Fruit fly (Drosophila melanogaster) whole organism, prepupa: ENCODE data around the gene mTerf3.
A peak's percentile ranks its signal among the peaks of the same experiment; 100 is the strongest.

Experiments used
- Blimp-1 ChIP-seq: fragments of 200-800 bp; sonication (Bioruptor generic); optimal IDR thresholded peaks from 3 replicates; lab custom pipeline; 2017; ENCODE audit warnings: missing biosample characterization, missing genetic modification characterization, mild to moderate bottlenecking, moderate library complexity, missing genetic modification reagents
- CG11294 ChIP-seq: fragments of 200-800 bp; sonication (Bioruptor generic); IDR thresholded peaks from 2 replicates; pipeline ENCODE4 v1.3.6; 2022; ENCODE audit warnings: missing biosample characterization, missing genetic modification characterization
- CG11902 ChIP-seq: fragments of 200-800 bp; sonication (Bioruptor generic); optimal IDR thresholded peaks from 3 replicates; lab custom pipeline; 2016; ENCODE audit warnings: missing biosample characterization, missing genetic modification characterization
- CG15336 ChIP-seq: fragments of 200-800 bp; sonication (Bioruptor generic); IDR thresholded peaks from 2 replicates; pipeline ENCODE4 v1.3.6; 2022; ENCODE audit warnings: missing biosample characterization, missing genetic modification characterization
- CG1621 ChIP-seq: fragments of 200-800 bp; sonication (Bioruptor generic); optimal IDR thresholded peaks from 3 replicates; lab custom pipeline; 2018; ENCODE audit warnings: missing biosample characterization, mild to moderate bottlenecking, missing genetic modification characterization
- CG3032 ChIP-seq: fragments of 200-800 bp; optimal IDR thresholded peaks from 2 replicates; lab custom pipeline; 2019; ENCODE audit warnings: missing biosample characterization, mild to moderate bottlenecking, missing genetic modification characterization, moderate library complexity
- CG32006 ChIP-seq: fragments of 200-800 bp; sonication (Bioruptor generic); optimal IDR thresholded peaks from 3 replicates; lab custom pipeline; 2017; ENCODE audit warnings: missing biosample characterization, mild to moderate bottlenecking, missing genetic modification characterization
- CG34406 ChIP-seq: fragments of 200-800 bp; sonication (Bioruptor generic); optimal IDR thresholded peaks from 3 replicates; lab custom pipeline; 2016; ENCODE audit warnings: missing biosample characterization, missing genetic modification characterization
- CG4318 ChIP-seq: fragments of 200-800 bp; sonication (Bioruptor generic); optimal IDR thresholded peaks from 3 replicates; lab custom pipeline; 2017; ENCODE audit warnings: missing biosample characterization, mild to moderate bottlenecking, missing genetic modification characterization
- CG6276 ChIP-seq: fragments of 200-800 bp; sonication (Bioruptor generic); optimal IDR thresholded peaks from 2 replicates; lab custom pipeline; 2017; ENCODE audit warnings: missing biosample characterization, mild to moderate bottlenecking, missing genetic modification characterization
- CG6854 ChIP-seq: fragments of 200-800 bp; sonication (Bioruptor generic); optimal IDR thresholded peaks from 2 replicates; lab custom pipeline; 2017; ENCODE audit warnings: missing biosample characterization, mild to moderate bottlenecking, missing genetic modification characterization
- CG7368 ChIP-seq: fragments of 200-800 bp; sonication (Bioruptor generic); optimal IDR thresholded peaks from 3 replicates; lab custom pipeline; 2016; ENCODE audit warnings: missing biosample characterization, missing genetic modification characterization
- CG8119 ChIP-seq: fragments of 200-800 bp; sonication (Bioruptor generic); IDR thresholded peaks from 3 replicates; pipeline ENCODE4 v1.3.6; 2022; ENCODE audit warnings: missing biosample characterization, missing genetic modification characterization
- Eip78C ChIP-seq: fragments of 200-800 bp; sonication (Bioruptor generic); peaks from one replicate; lab custom pipeline; 2016; ENCODE audit warnings: missing biosample characterization, missing genetic modification characterization
- Eip93F ChIP-seq: fragments of 200-800 bp; sonication (Bioruptor generic); optimal IDR thresholded peaks from 2 replicates; lab custom pipeline; 2016; ENCODE audit warnings: missing biosample characterization, mild to moderate bottlenecking, missing genetic modification characterization
- Ets21C ChIP-seq: fragments of 200-800 bp; sonication (Bioruptor generic); optimal IDR thresholded peaks from 3 replicates; lab custom pipeline; 2016; ENCODE audit warnings: missing biosample characterization, missing genetic modification characterization
- Ets96B ChIP-seq: fragments of 200-800 bp; optimal IDR thresholded peaks from 2 replicates; lab custom pipeline; 2019; ENCODE audit warnings: missing biosample characterization, mild to moderate bottlenecking, missing genetic modification characterization, moderate library complexity
- Hr39 ChIP-seq: fragments of 200-800 bp; sonication (Bioruptor generic); optimal IDR thresholded peaks from 2 replicates; lab custom pipeline; 2016; ENCODE audit warnings: missing biosample characterization, missing genetic modification characterization
- Hr4 ChIP-seq: fragments of 200-800 bp; sonication (Bioruptor generic); optimal IDR thresholded peaks from 3 replicates; lab custom pipeline; 2016; ENCODE audit warnings: missing biosample characterization, missing genetic modification characterization
- Lpt ChIP-seq: fragments of 200-800 bp; sonication (Bioruptor generic); optimal IDR thresholded peaks from 3 replicates; lab custom pipeline; 2016; ENCODE audit warnings: missing biosample characterization, missing genetic modification characterization
- Met ChIP-seq: fragments of 200-800 bp; sonication (Bioruptor generic); optimal IDR thresholded peaks from 3 replicates; lab custom pipeline; 2016; ENCODE audit warnings: missing biosample characterization, missing genetic modification characterization
- OdsH ChIP-seq: fragments of 200-800 bp; sonication (Bioruptor generic); optimal IDR thresholded peaks from 3 replicates; lab custom pipeline; 2016; ENCODE audit warnings: missing biosample characterization, missing genetic modification characterization
- Smox ChIP-seq: fragments of 200-800 bp; sonication (Bioruptor generic); optimal IDR thresholded peaks from 3 replicates; lab custom pipeline; 2016; ENCODE audit warnings: missing biosample characterization, missing genetic modification characterization
- Sox102F ChIP-seq: fragments of 200-800 bp; sonication (Bioruptor generic); optimal IDR thresholded peaks from 2 replicates; lab custom pipeline; 2016; ENCODE audit warnings: missing biosample characterization, mild to moderate bottlenecking, missing genetic modification characterization
- Sox14 ChIP-seq: fragments of 200-800 bp; sonication (Bioruptor generic); optimal IDR thresholded peaks from 3 replicates; lab custom pipeline; 2016; ENCODE audit warnings: missing biosample characterization, missing genetic modification characterization
- Sox15 ChIP-seq: fragments of 200-800 bp; sonication (Bioruptor generic); optimal IDR thresholded peaks from 3 replicates; lab custom pipeline; 2016; ENCODE audit warnings: missing biosample characterization, missing genetic modification characterization
- achi ChIP-seq: fragments of 200-800 bp; sonication (Bioruptor generic); optimal IDR thresholded peaks from 3 replicates; lab custom pipeline; 2016; ENCODE audit warnings: missing biosample characterization, missing genetic modification characterization
- cyc ChIP-seq: fragments of 200-800 bp; sonication (Bioruptor generic); optimal IDR thresholded peaks from 3 replicates; lab custom pipeline; 2016; ENCODE audit warnings: missing biosample characterization, missing genetic modification characterization
- dac ChIP-seq: fragments of 200-800 bp; sonication (Bioruptor generic); optimal IDR thresholded peaks from 2 replicates; lab custom pipeline; 2017; ENCODE audit warnings: missing biosample characterization, mild to moderate bottlenecking, missing genetic modification characterization
- dsx ChIP-seq: fragments of 200-800 bp; optimal IDR thresholded peaks from 3 replicates; lab custom pipeline; 2019; ENCODE audit warnings: missing biosample characterization, mild to moderate bottlenecking, missing genetic modification characterization, moderate library complexity; ENCODE audit not compliant: poor library complexity, severe bottlenecking
- esn ChIP-seq: fragments of 200-800 bp; sonication (Bioruptor generic); optimal IDR thresholded peaks from 2 replicates; lab custom pipeline; 2016; ENCODE audit warnings: missing biosample characterization, mild to moderate bottlenecking, missing genetic modification characterization, moderate library complexity
- fd85E ChIP-seq: fragments of 200-800 bp; sonication (Bioruptor generic); optimal IDR thresholded peaks from 3 replicates; lab custom pipeline; 2016; ENCODE audit warnings: missing biosample characterization, missing genetic modification characterization
- fkh ChIP-seq: fragments of 200-800 bp; sonication (Bioruptor generic); optimal IDR thresholded peaks from 3 replicates; lab custom pipeline; 2017; ENCODE audit warnings: missing biosample characterization, mild to moderate bottlenecking, missing genetic modification characterization, moderate library complexity
- net ChIP-seq: fragments of 200-800 bp; sonication (Bioruptor generic); optimal IDR thresholded peaks from 3 replicates; lab custom pipeline; 2016; ENCODE audit warnings: missing biosample characterization, missing genetic modification characterization
- pdm3 ChIP-seq: fragments of 200-800 bp; sonication (Bioruptor generic); optimal IDR thresholded peaks from 3 replicates; lab custom pipeline; 2016; ENCODE audit warnings: missing biosample characterization, missing genetic modification characterization
- ss ChIP-seq, 2 experiments: fragments of 200-800 bp; sonication (Bioruptor generic); optimal IDR thresholded peaks; 2 replicates in 1 of 2; 3 replicates in 1 of 2; lab custom pipeline; 2017 to 2018; ENCODE audit warnings: mild to moderate bottlenecking in 2 of 2, missing biosample characterization in 2 of 2, missing genetic modification characterization in 2 of 2, moderate library complexity in 1 of 2
- svp ChIP-seq: fragments of 200-800 bp; sonication (Bioruptor generic); peaks from one replicate; lab custom pipeline; 2016; ENCODE audit warnings: missing biosample characterization, missing genetic modification characterization
- vri ChIP-seq: fragments of 200-800 bp; sonication (Bioruptor generic); optimal IDR thresholded peaks from 3 replicates; lab custom pipeline; 2016; ENCODE audit warnings: missing biosample characterization, mild to moderate bottlenecking, missing genetic modification characterization

mTerf3 gene

dm6 chr3L:20537655-20538300 lies 17.2 kb upstream of the mTerf3 start:
- TF ChIP-seq CG4318 (GFP tag; lab: Kevin White, UChicago) (no peak), svp (no peak), CG1621 (tag; lab: Kevin White, UChicago) (no peak), esn (no peak), cyc (GFP tag; lab: Kevin White, UChicago) (no peak), Eip93F (no peak), fkh (GFP tag; lab: Kevin White, UChicago) (peak; percentile 74), CG11902 (GFP tag; lab: Kevin White, UChicago) (no peak), CG6276 (GFP tag; lab: Kevin White, UChicago) (peak; percentile 0), Met (GFP tag; lab: Kevin White, UChicago) (no peak), Ets21C (GFP tag; lab: Kevin White, UChicago) (no peak), OdsH (GFP tag; lab: Kevin White, UChicago) (no peak), CG7368 (GFP tag; lab: Kevin White, UChicago) (no peak), ss (GFP tag; optimal IDR thresholded peaks at IDR 0.05; lab: Kevin White, UChicago) (no peak), Hr4 (no peak), dac (no peak), Sox14 (GFP tag; lab: Kevin White, UChicago) (no peak), Eip78C (GFP tag; lab: Kevin White, UChicago) (peak; percentile 75), Sox102F (GFP tag; lab: Kevin White, UChicago) (no peak), Ets96B (tag; lab: Kevin White, UChicago) (no peak), pdm3 (GFP tag; lab: Kevin White, UChicago) (peak; percentile 2), Hr39 (GFP tag; lab: Kevin White, UChicago) (no peak), Blimp-1 (no peak), net (GFP tag; lab: Kevin White, UChicago) (no peak), dsx (GFP tag; lab: Kevin White, UChicago) (no peak), vri (GFP tag; lab: Kevin White, UChicago) (no peak), CG32006 (peak; percentile 23)

dm6 chr3L:20536919-20537318 lies 16.3 kb upstream of the mTerf3 start:
- TF ChIP-seq Hr4 (no peak), CG15336 (GFP tag; lab: Robert Waterston, UW) (no peak), Met (GFP tag; lab: Kevin White, UChicago) (no peak), Sox102F (GFP tag; lab: Kevin White, UChicago) (no peak), Eip78C (GFP tag; lab: Kevin White, UChicago) (peak; percentile 31), Lpt (GFP tag; lab: Kevin White, UChicago) (no peak), CG8119 (no peak), CG6854 (GFP tag; lab: Kevin White, UChicago) (no peak)

dm6 chr3L:20533409-20533808 lies 12.8 kb upstream of the mTerf3 start, which contains the start of gene CG13250:
Gene CG13250 (plus strand): TSS chr3L:20533709.
- TF ChIP-seq fkh (GFP tag; lab: Kevin White, UChicago), result no peak
- no peak for TF ChIP-seq achi (GFP tag; lab: Kevin White, UChicago)
- TF ChIP-seq CG8119, result no peak
- TF ChIP-seq CG11294, result no peak
- no peak for TF ChIP-seq CG34406 (GFP tag; lab: Kevin White, UChicago)
- no peak for TF ChIP-seq Smox (GFP tag; lab: Kevin White, UChicago)
- no peak for TF ChIP-seq Sox15 (GFP tag; lab: Kevin White, UChicago)
- TF ChIP-seq fd85E (GFP tag; lab: Kevin White, UChicago), result no peak
- TF ChIP-seq CG3032 (tag; lab: Kevin White, UChicago), result no peak
- no peak for TF ChIP-seq pdm3 (GFP tag; lab: Kevin White, UChicago)
